Worm (Caenorhabditis elegans) whole organism, young adult: Measurements from ENCODE around the gene dao-6.

Experiments used
- C17E4.6 ChIP-seq: fragments of 200-800 bp; sonication (Bioruptor generic); IDR thresholded peaks from 2 replicates; pipeline ENCODE4 v1.3.6; 2022; ENCODE audit warnings: missing genetic modification reagents, missing genetic modification characterization, missing compliant biosample characterization
- F10E7.11 ChIP-seq: sonication (generic microtip); optimal IDR thresholded peaks from 2 replicates; lab custom pipeline; 2017; ENCODE audit warnings: mild to moderate bottlenecking, missing genetic modification characterization, moderate library complexity, missing compliant biosample characterization
- T07F8.4 ChIP-seq: sonication (generic microtip); optimal IDR thresholded peaks from 2 replicates; lab custom pipeline; 2016; ENCODE audit warnings: mild to moderate bottlenecking, missing genetic modification characterization, moderate library complexity, missing compliant biosample characterization
- Y53F4B.3 ChIP-seq: fragments of 200-800 bp; sonication (Bioruptor generic); IDR thresholded peaks from 2 replicates; pipeline ENCODE4 v1.3.6; 2022; ENCODE audit warnings: missing genetic modification reagents, missing genetic modification characterization, missing compliant biosample characterization
- ama-1 ChIP-seq, 3 experiments: fragments of 150-350 bp in 1 of 3; sonication (generic microtip) in 2 of 3; optimal IDR thresholded peaks; 2 replicates each; lab custom pipeline; 2014 to 2018; ENCODE audit warnings: missing biosample characterization in 2 of 3, missing genetic modification characterization in 2 of 3, missing genetic modification reagents in 2 of 3
- cebp-2 ChIP-seq: fragments of 200-800 bp; sonication (Bioruptor generic); IDR thresholded peaks from 2 replicates; pipeline ENCODE4 v1.3.6; 2022; ENCODE audit warnings: missing genetic modification characterization, missing compliant biosample characterization
- chd-7 ChIP-seq: sonication (generic microtip); optimal IDR thresholded peaks from 2 replicates; lab custom pipeline; 2016; ENCODE audit warnings: mild to moderate bottlenecking, missing genetic modification characterization, moderate library complexity, missing compliant biosample characterization
- hmg-1.2 ChIP-seq: fragments of 200-800 bp; sonication (Bioruptor generic); IDR thresholded peaks from 2 replicates; pipeline ENCODE4 v1.3.6; 2022; ENCODE audit warnings: missing genetic modification reagents, missing genetic modification characterization, missing compliant biosample characterization
- nhr-120 ChIP-seq: fragments of 200-800 bp; sonication (Bioruptor generic); IDR thresholded peaks from 2 replicates; pipeline ENCODE4 v1.3.6; 2022; ENCODE audit warnings: missing genetic modification characterization, missing compliant biosample characterization
- pha-4 ChIP-seq: fragments of 150-350 bp; sonication (generic microtip); optimal IDR thresholded peaks from 2 replicates; lab custom pipeline; 2014; ENCODE audit warnings: missing biosample characterization, missing genetic modification reagents, missing genetic modification characterization
- rcor-1 ChIP-seq: fragments of 200-800 bp; sonication (Bioruptor generic); IDR thresholded peaks from 2 replicates; pipeline ENCODE4 v1.3.6; 2022; ENCODE audit warnings: missing genetic modification reagents, missing genetic modification characterization, missing compliant biosample characterization
- somi-1 ChIP-seq: fragments of 200-800 bp; sonication (Bioruptor generic); optimal IDR thresholded peaks from 2 replicates; lab custom pipeline; 2018; ENCODE audit warnings: mild to moderate bottlenecking, missing genetic modification characterization, missing compliant biosample characterization
- tbx-9 ChIP-seq: sonication (generic microtip); optimal IDR thresholded peaks from 2 replicates; lab custom pipeline; 2016; ENCODE audit warnings: borderline replicate concordance, missing genetic modification characterization, inconsistent platforms, missing compliant biosample characterization
- unc-62 ChIP-seq: fragments of 150-350 bp; optimal IDR thresholded peaks from 2 replicates; lab custom pipeline; 2014; ENCODE audit warnings: missing biosample characterization, missing genetic modification reagents, missing genetic modification characterization

- no peak for TF ChIP-seq nhr-120 (GFP tag; lab: Robert Waterston, UW)
- TF ChIP-seq rcor-1 (GFP tag; lab: Robert Waterston, UW), result peak; percentile 24; the same call in 1 of the 2 replicates
- TF ChIP-seq Y53F4B.3 (GFP tag; lab: Robert Waterston, UW), result no peak
- TF ChIP-seq F10E7.11 (tag; lab: Kevin White, UChicago), result no peak
- no peak for TF ChIP-seq T07F8.4
- TF ChIP-seq somi-1 (GFP tag; lab: Kevin White, UChicago), result no peak
- TF ChIP-seq unc-62 (GFP tag; lab: Kevin White, UChicago), result no peak
- TF ChIP-seq hmg-1.2 (GFP tag; lab: Robert Waterston, UW), result peak; percentile 11; the same call in 1 of the 2 replicates
- TF ChIP-seq chd-7 (tag; lab: Kevin White, UChicago), result no peak
- TF ChIP-seq tbx-9 (tag; lab: Kevin White, UChicago), result no peak
- 0 out of 2 replicates have a peak, but pooled peaks have one; percentile 12 for TF ChIP-seq C17E4.6 (GFP tag; lab: Robert Waterston, UW)
- TF ChIP-seq cebp-2, result no peak
- no peak for TF ChIP-seq ama-1 (optimal IDR thresholded peaks at IDR 0.05; lab: Kevin White, UChicago)
- TF ChIP-seq ama-1 (GFP tag; optimal IDR thresholded peaks at IDR 0.05; lab: Kevin White, UChicago), result no peak
- TF ChIP-seq pha-4 (tag; lab: Kevin White, UChicago), result no peak
Observed at ce11 chrIII:9745333-9745897, 9.4 kb upstream of the dao-6 start.
